Worm (Caenorhabditis elegans) whole organism, L2 larva: ENCODE results near the gene lips-12.
A peak's percentile ranks its signal among the peaks of the same experiment; 100 is the strongest.

ENCODE experiments used
- aly-2 ChIP-seq: fragments of 150-350 bp; optimal IDR thresholded peaks from 2 replicates; lab custom pipeline; 2014; ENCODE audit warnings: missing biosample characterization, missing genetic modification characterization
- blmp-1 ChIP-seq: sonication (generic microtip); optimal IDR thresholded peaks from 2 replicates; lab custom pipeline; 2017; ENCODE audit warnings: missing genetic modification characterization, mild to moderate bottlenecking, missing compliant biosample characterization, antibody characterized with exemption, moderate library complexity; ENCODE audit not compliant: insufficient read depth
- fos-1 ChIP-seq: fragments of 150-350 bp; optimal IDR thresholded peaks from 2 replicates; lab custom pipeline; 2014; ENCODE audit warnings: missing biosample characterization, missing genetic modification characterization
- lin-13 ChIP-seq: fragments of 150-350 bp; optimal IDR thresholded peaks from 2 replicates; lab custom pipeline; 2014; ENCODE audit warnings: missing biosample characterization, missing genetic modification reagents, missing genetic modification characterization
- lin-39 ChIP-seq: fragments of 150-350 bp; optimal IDR thresholded peaks from 2 replicates; lab custom pipeline; 2014; ENCODE audit warnings: missing biosample characterization, missing genetic modification reagents, missing genetic modification characterization
- nhr-10 ChIP-seq: sonication (generic microtip); optimal IDR thresholded peaks from 2 replicates; lab custom pipeline; 2017; ENCODE audit warnings: missing biosample characterization, missing genetic modification characterization

ce11 chrII:1084899-1085298 lies 29.1 kb downstream of the lips-12 start:
- TF ChIP-seq lin-13 (GFP tag; lab: Kevin White, UChicago) = peak; percentile 38
- TF ChIP-seq nhr-10 (tag; lab: Kevin White, UChicago) = no peak
- no peak for TF ChIP-seq fos-1
- no peak for TF ChIP-seq lin-39 (tag; lab: Kevin White, UChicago)
- no peak for TF ChIP-seq blmp-1 (tag; lab: Kevin White, UChicago)
- no peak for TF ChIP-seq aly-2 (tag; lab: Kevin White, UChicago)
